Fruit fly (Drosophila melanogaster) whole organism, prepupa: ENCODE results near the gene CG31205.

Source experiments
- CG3032 ChIP-seq: fragments of 200-800 bp; optimal IDR thresholded peaks from 2 replicates; lab custom pipeline; 2019; ENCODE audit warnings: missing biosample characterization, mild to moderate bottlenecking, missing genetic modification characterization, moderate library complexity
- CG31627 ChIP-seq: fragments of 200-800 bp; sonication (Bioruptor generic); optimal IDR thresholded peaks from 3 replicates; lab custom pipeline; 2016; ENCODE audit warnings: missing biosample characterization, missing genetic modification characterization
- CG34406 ChIP-seq: fragments of 200-800 bp; sonication (Bioruptor generic); optimal IDR thresholded peaks from 3 replicates; lab custom pipeline; 2016; ENCODE audit warnings: missing biosample characterization, missing genetic modification characterization
- CG4318 ChIP-seq: fragments of 200-800 bp; sonication (Bioruptor generic); optimal IDR thresholded peaks from 3 replicates; lab custom pipeline; 2017; ENCODE audit warnings: missing biosample characterization, mild to moderate bottlenecking, missing genetic modification characterization
- CG6854 ChIP-seq: fragments of 200-800 bp; sonication (Bioruptor generic); optimal IDR thresholded peaks from 2 replicates; lab custom pipeline; 2017; ENCODE audit warnings: missing biosample characterization, mild to moderate bottlenecking, missing genetic modification characterization
- CG9139 ChIP-seq: fragments of 200-800 bp; sonication (Bioruptor generic); optimal IDR thresholded peaks from 3 replicates; lab custom pipeline; 2017; ENCODE audit warnings: missing biosample characterization, mild to moderate bottlenecking, missing genetic modification characterization
- Eip78C ChIP-seq: fragments of 200-800 bp; sonication (Bioruptor generic); peaks from one replicate; lab custom pipeline; 2016; ENCODE audit warnings: missing biosample characterization, missing genetic modification characterization
- Eip93F ChIP-seq: fragments of 200-800 bp; sonication (Bioruptor generic); optimal IDR thresholded peaks from 2 replicates; lab custom pipeline; 2016; ENCODE audit warnings: missing biosample characterization, mild to moderate bottlenecking, missing genetic modification characterization
- Ets21C ChIP-seq: fragments of 200-800 bp; sonication (Bioruptor generic); optimal IDR thresholded peaks from 3 replicates; lab custom pipeline; 2016; ENCODE audit warnings: missing biosample characterization, missing genetic modification characterization
- Gug ChIP-seq: fragments of 200-800 bp; sonication (Bioruptor generic); IDR thresholded peaks from 2 replicates; pipeline ENCODE4 v1.3.6; 2022; ENCODE audit warnings: missing biosample characterization, missing genetic modification characterization
- Hr38 ChIP-seq: sonication (Bioruptor generic); optimal IDR thresholded peaks from 2 replicates; lab custom pipeline; 2016; ENCODE audit warnings: missing biosample characterization, missing genetic modification characterization
- Lpt ChIP-seq: fragments of 200-800 bp; sonication (Bioruptor generic); optimal IDR thresholded peaks from 3 replicates; lab custom pipeline; 2016; ENCODE audit warnings: missing biosample characterization, missing genetic modification characterization
- Sox102F ChIP-seq: fragments of 200-800 bp; sonication (Bioruptor generic); optimal IDR thresholded peaks from 2 replicates; lab custom pipeline; 2016; ENCODE audit warnings: missing biosample characterization, mild to moderate bottlenecking, missing genetic modification characterization
- acj6 ChIP-seq: fragments of 200-800 bp; sonication (Bioruptor generic); optimal IDR thresholded peaks from 3 replicates; lab custom pipeline; 2016; ENCODE audit warnings: missing biosample characterization, missing genetic modification characterization
- cyc ChIP-seq: fragments of 200-800 bp; sonication (Bioruptor generic); optimal IDR thresholded peaks from 3 replicates; lab custom pipeline; 2016; ENCODE audit warnings: missing biosample characterization, missing genetic modification characterization
- eg ChIP-seq: fragments of 200-800 bp; sonication (Bioruptor generic); IDR thresholded peaks from 3 replicates; pipeline ENCODE4 v1.3.6; 2022; ENCODE audit warnings: missing biosample characterization, missing genetic modification characterization
- fd59A ChIP-seq: fragments of 200-800 bp; sonication (Bioruptor generic); optimal IDR thresholded peaks from 2 replicates; lab custom pipeline; 2017; ENCODE audit warnings: missing biosample characterization, mild to moderate bottlenecking, missing genetic modification characterization, missing genetic modification reagents
- fd85E ChIP-seq: fragments of 200-800 bp; sonication (Bioruptor generic); optimal IDR thresholded peaks from 3 replicates; lab custom pipeline; 2016; ENCODE audit warnings: missing biosample characterization, missing genetic modification characterization
- fkh ChIP-seq: fragments of 200-800 bp; sonication (Bioruptor generic); optimal IDR thresholded peaks from 3 replicates; lab custom pipeline; 2017; ENCODE audit warnings: missing biosample characterization, mild to moderate bottlenecking, missing genetic modification characterization, moderate library complexity
- lz ChIP-seq: fragments of 200-800 bp; sonication (Bioruptor generic); optimal IDR thresholded peaks from 3 replicates; lab custom pipeline; 2016; ENCODE audit warnings: missing biosample characterization, missing genetic modification characterization
- pdm3 ChIP-seq: fragments of 200-800 bp; sonication (Bioruptor generic); optimal IDR thresholded peaks from 3 replicates; lab custom pipeline; 2016; ENCODE audit warnings: missing biosample characterization, missing genetic modification characterization
- svp ChIP-seq: fragments of 200-800 bp; sonication (Bioruptor generic); peaks from one replicate; lab custom pipeline; 2016; ENCODE audit warnings: missing biosample characterization, missing genetic modification characterization
- topi ChIP-seq: fragments of 200-800 bp; sonication (Bioruptor generic); optimal IDR thresholded peaks from 3 replicates; lab custom pipeline; 2016; ENCODE audit warnings: missing biosample characterization, missing genetic modification characterization

Gene CG31205

DNA sequence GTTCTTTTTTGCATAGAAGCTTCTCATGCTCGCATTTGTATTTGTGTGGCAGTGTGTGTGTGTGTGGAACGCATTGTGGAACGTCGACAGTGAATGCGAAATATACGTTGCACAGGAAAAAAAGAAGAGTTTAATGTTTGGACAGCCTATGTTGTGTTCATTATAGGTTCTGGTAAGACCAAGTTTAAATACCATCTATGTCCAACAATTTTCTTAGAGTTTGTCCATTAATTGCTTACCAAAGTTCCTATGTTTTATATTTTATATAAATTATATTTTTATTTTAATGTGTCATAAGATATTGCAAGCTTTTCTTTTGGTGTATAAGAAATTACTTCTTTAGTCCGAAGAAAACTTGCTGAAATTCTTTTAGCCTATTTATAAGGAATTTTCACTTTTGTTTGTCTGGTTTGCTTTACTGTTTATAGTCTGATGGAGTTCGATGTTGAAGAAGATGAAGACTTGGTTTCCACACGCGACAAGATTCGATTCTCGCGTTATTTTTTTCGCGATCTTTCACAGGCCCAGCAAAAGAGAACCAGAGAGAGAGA, 50.7 kb downstream of the CG31205 start (continued):
- TF ChIP-seq acj6 (GFP tag; lab: Kevin White, UChicago), result peak; percentile 92
- TF ChIP-seq CG6854 (GFP tag; lab: Kevin White, UChicago), result peak; percentile 29
- TF ChIP-seq CG4318 (GFP tag; lab: Kevin White, UChicago), result peak; percentile 84
- peak; percentile 59 for TF ChIP-seq Ets21C (GFP tag; lab: Kevin White, UChicago)
- TF ChIP-seq Lpt (GFP tag; lab: Kevin White, UChicago), result peak; percentile 84
- peak; percentile 19 for TF ChIP-seq Eip93F (GFP tag; lab: Kevin White, UChicago)
- TF ChIP-seq topi (GFP tag; lab: Kevin White, UChicago), result peak; percentile 75
- TF ChIP-seq svp (GFP tag; lab: Kevin White, UChicago), result peak; percentile 70
- peak; percentile 88 for TF ChIP-seq eg
- peak; percentile 96 for TF ChIP-seq CG3032 (tag; lab: Kevin White, UChicago)
- no peak for TF ChIP-seq fkh (GFP tag; lab: Kevin White, UChicago)
- TF ChIP-seq Sox102F (GFP tag; lab: Kevin White, UChicago), result peak; percentile 64
- TF ChIP-seq fd85E (GFP tag; lab: Kevin White, UChicago), result no peak
- peak; percentile 79 for TF ChIP-seq pdm3 (GFP tag; lab: Kevin White, UChicago)
- peak; percentile 94 for TF ChIP-seq Eip78C (GFP tag; lab: Kevin White, UChicago)
- TF ChIP-seq cyc, result peak; percentile 79
- peak; percentile 74 for TF ChIP-seq fd59A (GFP tag; lab: Kevin White, UChicago)
- peak; percentile 82 for TF ChIP-seq lz (GFP tag; lab: Kevin White, UChicago)
- TF ChIP-seq CG9139 (GFP tag; lab: Kevin White, UChicago), result peak; percentile 79
- peak; percentile 85 for TF ChIP-seq Gug (GFP tag; lab: Robert Waterston, UW)
- TF ChIP-seq CG31627, result peak; percentile 78
- TF ChIP-seq CG34406 (GFP tag; lab: Kevin White, UChicago), result peak; percentile 87
- TF ChIP-seq Hr38 (GFP tag; lab: Kevin White, UChicago), result no peak
